Fruit fly (Drosophila melanogaster) whole organism: ENCODE data around the gene CG42823.

Source experiments
- EcR ChIP-seq, 2 experiments: fragments of >200 bp; optimal IDR thresholded peaks; 2 replicates each; lab custom pipeline; 2017; ENCODE audit warnings: missing biosample characterization in 2 of 2, missing genetic modification characterization in 2 of 2, missing genetic modification reagents in 2 of 2
- psq ChIP-seq: fragments of >200 bp; optimal IDR thresholded peaks from 2 replicates; lab custom pipeline; 2017

DNA sequence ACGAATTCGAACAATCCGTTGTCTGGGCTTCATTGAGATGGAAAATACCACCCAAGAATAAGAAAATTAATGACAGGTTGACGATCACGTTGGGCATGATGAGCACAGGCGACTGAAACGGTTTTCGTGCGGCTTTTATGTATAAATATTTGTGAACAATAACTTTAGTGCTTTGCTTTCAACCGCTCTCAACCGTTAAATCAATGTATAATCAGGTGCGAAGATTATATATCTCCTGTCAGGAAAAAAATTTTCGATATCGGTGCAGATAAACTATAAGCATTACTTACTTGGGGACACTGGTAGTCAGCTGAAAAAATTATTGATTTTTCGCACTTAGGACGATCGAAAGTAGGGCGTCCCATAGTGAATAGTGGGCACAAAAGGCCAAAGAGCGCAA, at the start of gene CG42823:
- no peak for TF ChIP-seq EcR (GFP tag; optimal IDR thresholded peaks at IDR 0.05; lab: Kevin White, UChicago)
- TF ChIP-seq psq (lab: Kevin White, UChicago): no peak
